Worm (Caenorhabditis elegans) whole organism, midembryonic: ENCODE measurements around the gene scl-3.

Experiments
- T22C8.4 ChIP-seq: fragments of 200-800 bp; sonication (Bioruptor generic); IDR thresholded peaks from 2 replicates; pipeline ENCODE4 v1.3.6; 2022; ENCODE audit warnings: missing genetic modification characterization, missing compliant biosample characterization
- cog-1 ChIP-seq: sonication (generic microtip); optimal IDR thresholded peaks from 2 replicates; lab custom pipeline; 2016; ENCODE audit warnings: missing genetic modification characterization, missing compliant biosample characterization
- flt-1 ChIP-seq: fragments of 200-800 bp; sonication (Bioruptor generic); IDR thresholded peaks from 2 replicates; pipeline ENCODE4 v1.3.6; 2022; ENCODE audit warnings: missing genetic modification characterization, missing compliant biosample characterization
- klf-2 ChIP-seq: fragments of 200-800 bp; sonication (Bioruptor generic); conservative IDR thresholded peaks from 2 replicates; pipeline ENCODE4 v1.3.6; 2022; ENCODE audit warnings: missing genetic modification reagents, missing genetic modification characterization, missing compliant biosample characterization
- med-1 ChIP-seq: sonication (generic microtip); optimal IDR thresholded peaks from 2 replicates; lab custom pipeline; 2017; ENCODE audit warnings: missing genetic modification characterization, mild to moderate bottlenecking, missing compliant biosample characterization, antibody characterized with exemption, missing genetic modification reagents; ENCODE audit not compliant: insufficient read depth
- ref-1 ChIP-seq: fragments of 200-800 bp; sonication (Bioruptor generic); conservative IDR thresholded peaks from 2 replicates; pipeline ENCODE4 v1.3.6; 2022; ENCODE audit warnings: missing genetic modification reagents, missing genetic modification characterization, missing compliant biosample characterization
- tab-1 ChIP-seq: fragments of 200-800 bp; sonication (Bioruptor generic); IDR thresholded peaks from 2 replicates; pipeline ENCODE4 v1.3.6; 2022; ENCODE audit warnings: missing genetic modification characterization, missing compliant biosample characterization
- ztf-23 ChIP-seq: fragments of 200-800 bp; sonication (Bioruptor generic); IDR thresholded peaks from 2 replicates; pipeline ENCODE4 v1.3.6; 2022; ENCODE audit warnings: missing genetic modification reagents, missing genetic modification characterization, missing compliant biosample characterization
- ztf-29 ChIP-seq: fragments of 200-800 bp; sonication (Bioruptor generic); IDR thresholded peaks from 2 replicates; pipeline ENCODE4 v1.3.6; 2022; ENCODE audit warnings: missing genetic modification reagents, missing genetic modification characterization, missing compliant biosample characterization

scl-3 gene

DNA sequence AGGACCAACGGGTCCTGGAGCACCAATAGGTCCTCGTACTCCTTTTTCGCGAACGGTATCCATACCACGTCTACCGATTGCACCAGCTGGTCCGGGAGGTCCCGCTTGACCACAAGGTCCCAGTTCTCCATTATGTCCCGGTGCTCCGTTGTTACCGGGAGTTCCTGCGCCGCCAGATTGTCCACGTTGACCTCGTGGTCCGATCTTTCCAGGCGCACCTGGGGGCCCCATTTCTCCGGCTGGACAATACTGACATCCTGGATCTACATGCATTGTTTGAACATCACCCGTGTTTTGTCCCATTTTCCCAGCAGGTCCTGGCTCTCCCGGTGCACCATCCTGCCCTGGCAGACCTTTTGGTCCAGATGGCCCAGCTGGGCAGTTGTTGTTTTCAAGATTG lies 6.7 kb downstream of the scl-3 start:
- TF ChIP-seq flt-1 = no peak

DNA sequence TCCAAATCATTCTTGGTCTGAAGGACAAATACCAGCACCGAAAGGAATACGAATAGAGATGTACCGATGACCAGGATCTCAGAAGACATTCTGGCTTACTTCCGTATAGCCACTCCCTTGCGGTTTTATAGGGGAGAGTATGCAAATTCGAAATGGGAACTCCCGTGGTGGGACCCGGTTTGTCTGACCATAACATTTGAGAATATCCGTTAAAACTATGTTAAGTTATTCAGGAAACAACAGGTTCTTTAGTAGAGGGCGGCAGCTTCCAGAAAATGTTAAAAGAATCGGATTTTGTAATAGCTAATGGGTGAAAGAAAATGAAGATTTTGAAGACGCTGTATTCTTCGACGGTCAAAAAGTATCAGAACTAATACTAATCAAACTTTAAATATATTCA lies 7.8 kb downstream of the scl-3 start, which contains the start of gene col-131:
Gene col-131, minus strand, starts transcription at position 101 of the 400 bp plus-strand sequence.
- TF ChIP-seq tab-1 (GFP tag; lab: Robert Waterston, UW) (no peak), T22C8.4 (GFP tag; lab: Robert Waterston, UW) (no peak), med-1 (GFP tag; lab: Kevin White, UChicago) (no peak), ztf-29 (GFP tag; lab: Robert Waterston, UW) (no peak), klf-2 (no peak), cog-1 (tag; lab: Kevin White, UChicago) (no peak), ref-1 (GFP tag; lab: Robert Waterston, UW) (no peak), ztf-23 (GFP tag; lab: Robert Waterston, UW) (no peak), flt-1 (no peak)

DNA sequence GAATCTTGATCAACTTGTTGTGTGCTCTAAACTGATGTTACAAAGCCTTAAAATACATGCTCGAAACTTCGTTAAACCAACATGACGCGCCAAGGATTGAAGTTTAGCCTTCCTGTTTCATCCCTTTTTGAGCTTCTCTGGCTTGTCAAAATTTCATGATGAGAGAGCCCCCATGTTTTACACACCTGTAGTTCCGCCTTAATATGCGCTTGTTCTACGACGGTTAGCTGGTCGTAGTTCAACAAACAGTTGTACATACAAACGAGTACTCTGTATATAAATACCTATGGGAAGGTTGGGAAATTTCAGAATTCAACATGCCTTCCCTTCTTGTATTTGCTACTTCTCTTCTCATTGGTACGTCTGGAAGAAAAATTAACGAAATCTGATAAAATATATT lies 9.1 kb downstream of the scl-3 start, which contains the start of gene scl-6:
Gene scl-6, plus strand, starts transcription at position 301 of the 400 bp plus-strand sequence.
- TF ChIP-seq cog-1 (tag; lab: Kevin White, UChicago) = no peak
- no peak for TF ChIP-seq ref-1 (GFP tag; lab: Robert Waterston, UW)
- no peak for TF ChIP-seq tab-1 (GFP tag; lab: Robert Waterston, UW)
- no peak for TF ChIP-seq ztf-23 (GFP tag; lab: Robert Waterston, UW)
- TF ChIP-seq med-1 (GFP tag; lab: Kevin White, UChicago) = no peak
- no peak for TF ChIP-seq T22C8.4 (GFP tag; lab: Robert Waterston, UW)
- no peak for TF ChIP-seq flt-1
- TF ChIP-seq klf-2 = no peak
- no peak for TF ChIP-seq ztf-29 (GFP tag; lab: Robert Waterston, UW)

DNA sequence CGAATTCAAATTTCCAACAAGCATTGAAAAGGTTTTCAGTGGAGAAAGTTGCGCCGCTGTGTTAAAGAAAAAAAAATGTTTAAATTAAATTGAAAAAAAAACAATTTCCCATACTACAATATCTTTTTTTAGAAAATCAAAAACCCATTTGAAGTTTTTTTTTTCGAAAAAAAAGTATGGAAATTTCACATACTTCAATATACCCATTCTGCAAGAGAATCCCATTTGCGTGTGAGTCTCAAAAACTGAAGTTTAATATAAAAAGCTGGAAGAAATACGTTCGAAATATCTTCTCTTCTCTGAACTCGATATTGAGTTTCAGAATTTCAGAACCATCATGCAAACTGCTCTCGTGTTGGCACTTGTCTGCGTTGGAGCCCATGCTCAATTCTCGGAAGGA lies 10.8 kb downstream of the scl-3 start, which contains the start of gene scl-7:
Gene scl-7, plus strand, starts transcription at position 301 of the 400 bp plus-strand sequence.
- TF ChIP-seq T22C8.4 (GFP tag; lab: Robert Waterston, UW) (no peak), cog-1 (tag; lab: Kevin White, UChicago) (no peak), flt-1 (no peak), ztf-23 (GFP tag; lab: Robert Waterston, UW) (no peak), tab-1 (GFP tag; lab: Robert Waterston, UW) (no peak), klf-2 (no peak), med-1 (GFP tag; lab: Kevin White, UChicago) (no peak), ref-1 (GFP tag; lab: Robert Waterston, UW) (no peak), ztf-29 (GFP tag; lab: Robert Waterston, UW) (no peak)

DNA sequence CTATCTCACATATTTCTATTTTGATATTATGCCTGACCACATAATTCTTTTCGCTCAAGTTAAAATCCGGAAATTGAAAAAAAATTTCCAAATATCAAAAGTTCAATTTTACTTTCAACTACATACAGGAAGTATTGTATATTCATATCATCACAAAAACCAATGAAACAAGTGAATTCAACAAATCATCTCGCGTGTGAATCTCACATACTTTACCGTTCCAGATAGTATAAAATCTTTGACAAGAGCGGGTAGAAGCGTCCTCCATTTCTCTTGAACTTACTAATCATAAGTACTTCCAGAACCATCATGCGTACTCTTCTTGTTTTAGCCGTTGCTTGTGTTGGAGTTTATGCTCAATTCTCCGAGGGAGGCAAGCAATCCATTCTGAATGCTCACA lies 12.1 kb downstream of the scl-3 start, which contains the start of gene scl-8:
Gene scl-8, plus strand, starts transcription at position 301 of the 400 bp plus-strand sequence.
- TF ChIP-seq flt-1 = no peak
- TF ChIP-seq cog-1 (tag; lab: Kevin White, UChicago) = no peak
- no peak for TF ChIP-seq T22C8.4 (GFP tag; lab: Robert Waterston, UW)
- TF ChIP-seq ref-1 (GFP tag; lab: Robert Waterston, UW) = no peak
- no peak for TF ChIP-seq ztf-29 (GFP tag; lab: Robert Waterston, UW)
- TF ChIP-seq klf-2 = no peak
- TF ChIP-seq tab-1 (GFP tag; lab: Robert Waterston, UW) = no peak
- no peak for TF ChIP-seq med-1 (GFP tag; lab: Kevin White, UChicago)
- no peak for TF ChIP-seq ztf-23 (GFP tag; lab: Robert Waterston, UW)

DNA sequence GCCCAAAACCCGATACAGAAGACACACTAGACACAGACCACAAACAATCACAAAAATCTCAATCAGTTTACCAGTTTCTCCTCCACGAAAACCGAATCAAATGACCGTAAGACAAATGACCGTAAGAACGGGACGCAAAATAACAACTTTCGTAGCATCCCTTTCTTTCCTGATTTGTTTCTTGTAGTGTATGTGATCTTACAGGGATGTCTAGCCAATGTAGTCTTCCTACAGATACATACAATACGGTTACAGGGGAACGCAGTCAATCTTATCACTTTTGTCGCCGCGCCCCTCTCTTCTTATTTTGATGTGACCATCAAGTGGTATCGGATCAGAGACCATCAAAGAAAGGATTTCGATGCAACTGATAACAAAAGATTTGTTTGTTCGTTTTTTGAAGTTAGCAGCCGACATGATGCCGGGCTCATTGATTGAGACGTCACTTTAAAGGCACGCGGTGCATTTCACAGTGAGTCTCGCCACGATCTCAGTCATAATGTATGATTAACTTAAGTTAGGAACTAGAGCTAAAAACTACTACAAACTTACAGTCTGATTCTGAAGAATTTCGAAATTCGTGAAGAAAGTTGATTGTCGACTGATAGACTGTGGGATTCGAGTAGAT lies 16.4 kb downstream of the scl-3 start:
- TF ChIP-seq klf-2 (no peak), ref-1 (GFP tag; lab: Robert Waterston, UW) (no peak), med-1 (GFP tag; lab: Kevin White, UChicago) (no peak), T22C8.4 (GFP tag; lab: Robert Waterston, UW) (no peak), ztf-29 (GFP tag; lab: Robert Waterston, UW) (no peak), flt-1 (no peak), tab-1 (GFP tag; lab: Robert Waterston, UW) (no peak), ztf-23 (GFP tag; lab: Robert Waterston, UW) (no peak), cog-1 (tag; lab: Kevin White, UChicago) (no peak)

DNA sequence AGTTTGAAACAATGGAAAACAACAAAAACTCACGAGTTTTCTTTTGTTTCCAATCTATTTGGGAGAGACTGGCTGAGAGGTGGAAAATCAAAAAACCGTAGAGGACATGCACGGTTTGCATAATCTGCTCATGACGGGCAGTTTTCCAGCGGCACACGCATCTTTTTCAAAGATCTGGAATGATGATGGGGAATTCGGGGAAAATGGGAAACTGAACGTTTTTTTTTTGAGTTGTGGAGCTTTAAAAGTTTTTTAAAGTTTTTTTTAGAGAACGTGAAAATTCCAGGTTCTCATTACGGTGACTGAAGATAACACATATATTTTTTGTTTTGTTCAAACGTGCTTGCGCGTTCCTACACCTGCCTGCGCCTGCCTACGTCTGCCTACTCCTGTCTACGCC lies 17.2 kb downstream of the scl-3 start, which contains the start of gene C39E9.7:
Gene C39E9.7, minus strand, starts transcription at position 101 of the 400 bp plus-strand sequence.
- TF ChIP-seq cog-1 (tag; lab: Kevin White, UChicago) = no peak
- no peak for TF ChIP-seq T22C8.4 (GFP tag; lab: Robert Waterston, UW)
- TF ChIP-seq ref-1 (GFP tag; lab: Robert Waterston, UW) = no peak
- TF ChIP-seq tab-1 (GFP tag; lab: Robert Waterston, UW) = no peak
- no peak for TF ChIP-seq klf-2
- no peak for TF ChIP-seq ztf-29 (GFP tag; lab: Robert Waterston, UW)
- no peak for TF ChIP-seq med-1 (GFP tag; lab: Kevin White, UChicago)
- TF ChIP-seq flt-1 = no peak
- TF ChIP-seq ztf-23 (GFP tag; lab: Robert Waterston, UW) = no peak

DNA sequence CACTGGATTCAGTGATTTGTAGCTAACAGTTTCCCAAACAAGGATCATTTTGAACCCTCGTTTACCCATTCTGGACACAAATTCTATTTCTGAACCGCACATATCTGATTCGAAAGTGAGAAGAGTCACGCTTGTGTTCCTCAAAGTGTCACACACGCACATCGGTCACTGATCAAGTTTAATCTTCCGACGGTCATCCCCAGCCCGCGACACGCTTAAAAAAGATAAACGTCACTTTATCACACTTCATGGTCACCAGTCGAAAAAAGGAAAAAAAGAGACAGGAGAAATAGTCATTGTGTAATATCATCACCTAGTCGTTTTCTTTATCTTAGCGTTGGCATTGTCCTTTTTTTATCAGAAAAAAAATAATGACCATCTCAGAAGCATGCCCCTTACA lies 18.3 kb downstream of the scl-3 start:
- TF ChIP-seq ref-1 (GFP tag; lab: Robert Waterston, UW) (no peak), tab-1 (GFP tag; lab: Robert Waterston, UW) (no peak), klf-2 (no peak), T22C8.4 (GFP tag; lab: Robert Waterston, UW) (no peak), flt-1 (no peak), cog-1 (tag; lab: Kevin White, UChicago) (no peak), ztf-23 (GFP tag; lab: Robert Waterston, UW) (no peak), med-1 (GFP tag; lab: Kevin White, UChicago) (no peak), ztf-29 (GFP tag; lab: Robert Waterston, UW) (no peak)

DNA sequence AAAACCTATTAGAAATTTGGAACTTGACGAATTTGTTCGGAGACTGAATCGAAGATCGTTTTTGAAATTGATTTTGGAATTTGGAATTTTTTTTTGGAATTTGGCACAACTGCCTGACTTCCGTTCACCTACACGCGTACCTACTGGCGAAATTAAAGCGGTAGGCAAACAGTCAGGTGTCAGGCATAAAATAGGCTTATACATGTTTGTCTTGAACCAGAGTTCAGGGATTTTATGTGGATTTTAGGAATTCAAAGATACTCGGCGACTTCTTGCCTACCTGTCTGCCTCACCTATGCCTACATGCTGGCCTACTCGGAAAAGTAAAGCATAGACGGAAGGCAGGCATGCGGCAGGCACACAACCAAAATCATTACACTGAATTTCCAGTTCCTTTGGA lies 19.0 kb downstream of the scl-3 start:
- no peak for TF ChIP-seq tab-1 (GFP tag; lab: Robert Waterston, UW)
- no peak for TF ChIP-seq T22C8.4 (GFP tag; lab: Robert Waterston, UW)
- TF ChIP-seq ref-1 (GFP tag; lab: Robert Waterston, UW) = no peak
- TF ChIP-seq klf-2 = no peak
- TF ChIP-seq cog-1 (tag; lab: Kevin White, UChicago) = no peak
- no peak for TF ChIP-seq ztf-23 (GFP tag; lab: Robert Waterston, UW)
- no peak for TF ChIP-seq ztf-29 (GFP tag; lab: Robert Waterston, UW)
- no peak for TF ChIP-seq flt-1
- TF ChIP-seq med-1 (GFP tag; lab: Kevin White, UChicago) = no peak
